Worm (Caenorhabditis elegans): ENCODE results near the gene bath-26.

DNA sequence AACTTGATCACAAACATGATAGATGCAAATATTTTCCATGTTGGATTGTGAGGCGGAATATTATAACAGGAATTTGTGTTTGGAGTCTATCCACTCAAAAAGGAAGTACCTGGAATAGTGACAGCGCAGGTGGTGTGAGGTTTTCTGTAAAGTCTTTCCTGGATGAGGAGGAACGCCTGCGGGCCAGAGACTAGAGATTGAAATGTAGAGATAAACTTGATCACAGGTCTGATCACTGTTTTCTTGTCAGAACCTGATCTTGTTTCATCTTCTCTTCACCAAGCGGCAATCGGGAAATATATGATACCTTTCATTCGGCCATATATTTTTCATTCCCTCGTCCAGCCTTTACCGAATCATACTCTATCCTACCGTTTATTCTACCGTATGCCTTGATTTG lies 14.3 kb downstream of the bath-26 start, which contains the start of gene T07H3.8:
- no peak for TF ChIP-seq hnd-1 (tag; optimal IDR thresholded peaks at IDR 0.05)
- no peak for TF ChIP-seq ets-7 (tag; optimal IDR thresholded peaks at IDR 0.05)
